Worm (Caenorhabditis elegans): ENCODE data around the gene sre-43.
A peak's percentile ranks its signal among the peaks of the same experiment; 100 is the strongest.

The sre-43 gene

ce11 chrII:13958359-13958758 is 10.5 kb downstream of the sre-43 start:
- TF ChIP-seq sma-9 (GFP tag; optimal IDR thresholded peaks at IDR 0.05) (peak; percentile 10), sma-9 (tag; optimal IDR thresholded peaks at IDR 0.05) (no peak), lsy-2 (tag; optimal IDR thresholded peaks at IDR 0.05) (peak in 1 of 2 experiments; percentile 11), nhr-21 (tag; optimal IDR thresholded peaks at IDR 0.05) (no peak), R02D3.7 (tag; optimal IDR thresholded peaks at IDR 0.05) (no peak), unc-55 (GFP tag; optimal IDR thresholded peaks at IDR 0.05) (no peak), zag-1 (tag; optimal IDR thresholded peaks at IDR 0.05) (no peak), nhr-12 (tag; optimal IDR thresholded peaks at IDR 0.05) (no peak), ama-1 (optimal IDR thresholded peaks at IDR 0.05) (no peak), sma-3 (GFP tag; optimal IDR thresholded peaks at IDR 0.05) (no peak), F13H6.1 (tag; optimal IDR thresholded peaks at IDR 0.05) (no peak), unc-62 (GFP tag; optimal IDR thresholded peaks at IDR 0.05) (no peak), ceh-16 (tag; optimal IDR thresholded peaks at IDR 0.05) (no peak), unc-39 (tag; optimal IDR thresholded peaks at IDR 0.05) (no peak), nhr-23 (tag; optimal IDR thresholded peaks at IDR 0.05) (no peak), nhr-10 (tag; optimal IDR thresholded peaks at IDR 0.05) (no peak), mab-5 (tag; optimal IDR thresholded peaks at IDR 0.05) (no peak), ztf-1 (GFP tag; conservative IDR thresholded peaks at IDR 0.05) (no peak)

ce11 chrII:13957437-13957836 is 11.4 kb downstream of the sre-43 start, which contains the start of gene zip-3:
Gene zip-3 (minus strand): TSS chrII:13957457.
- TF ChIP-seq gmeb-1 (tag; optimal IDR thresholded peaks at IDR 0.05) (peak; percentile 3), sma-9 (GFP tag; optimal IDR thresholded peaks at IDR 0.05) (peak; percentile 64), sma-9 (tag; optimal IDR thresholded peaks at IDR 0.05) (no peak), unc-39 (tag; optimal IDR thresholded peaks at IDR 0.05) (no peak), ceh-16 (tag; optimal IDR thresholded peaks at IDR 0.05) (no peak)

- peak; percentile 20 for TF ChIP-seq sma-9 (GFP tag; optimal IDR thresholded peaks at IDR 0.05)
- no peak for TF ChIP-seq sma-9 (tag; optimal IDR thresholded peaks at IDR 0.05)
- peak; percentile 38 for TF ChIP-seq gmeb-1 (tag; optimal IDR thresholded peaks at IDR 0.05)
- peak; percentile 29 for TF ChIP-seq crh-2 (tag; optimal IDR thresholded peaks at IDR 0.05)
- no peak for TF ChIP-seq sem-4 (tag; optimal IDR thresholded peaks at IDR 0.05)
- TF ChIP-seq nhr-129 (tag; optimal IDR thresholded peaks at IDR 0.05): peak; percentile 8
- peak; percentile 59 for TF ChIP-seq fos-1 (tag; optimal IDR thresholded peaks at IDR 0.05)
- TF ChIP-seq lin-39 (tag; optimal IDR thresholded peaks at IDR 0.05): no peak
Observed at ce11 chrII:13956529-13956928, 12.3 kb downstream of the sre-43 start.

- TF ChIP-seq F13H6.1 (tag; optimal IDR thresholded peaks at IDR 0.05) (no peak), ztf-1 (GFP tag; conservative IDR thresholded peaks at IDR 0.05) (no peak), C34F6.9 (tag; optimal IDR thresholded peaks at IDR 0.05) (no peak), blmp-1 (tag; optimal IDR thresholded peaks at IDR 0.05; ENCODE audit: insufficient read depth) (peak; percentile 1), mab-5 (tag; optimal IDR thresholded peaks at IDR 0.05) (no peak), Y55F3AM.14 (GFP tag; optimal IDR thresholded peaks at IDR 0.05) (no peak), lin-39 (tag; optimal IDR thresholded peaks at IDR 0.05) (no peak), snpc-4 (tag; optimal IDR thresholded peaks at IDR 0.05) (no peak), lin-13 (GFP tag; optimal IDR thresholded peaks at IDR 0.05) (no peak), ztf-11 (tag; optimal IDR thresholded peaks at IDR 0.05) (no peak), ama-1 (optimal IDR thresholded peaks at IDR 0.05) (no peak), sma-9 (GFP tag; optimal IDR thresholded peaks at IDR 0.05) (peak; percentile 3), sma-9 (tag; optimal IDR thresholded peaks at IDR 0.05) (no peak), lsy-2 (tag; optimal IDR thresholded peaks at IDR 0.05) (peak in 1 of 2 experiments; percentile 57), nhr-77 (tag; optimal IDR thresholded peaks at IDR 0.05) (no peak), sem-4 (tag; optimal IDR thresholded peaks at IDR 0.05) (no peak), fos-1 (tag; optimal IDR thresholded peaks at IDR 0.05) (peak; percentile 55), gmeb-1 (tag; optimal IDR thresholded peaks at IDR 0.05) (no peak), ZK546.5 (tag; optimal IDR thresholded peaks at IDR 0.05) (no peak), nhr-237 (tag; optimal IDR thresholded peaks at IDR 0.05) (no peak), mdl-1 (tag; optimal IDR thresholded peaks at IDR 0.05) (no peak)
Observed at ce11 chrII:13954979-13955378, 13.9 kb downstream of the sre-43 start.

- TF ChIP-seq sma-3 (GFP tag; optimal IDR thresholded peaks at IDR 0.05): peak; percentile 62
- peak; percentile 74 for TF ChIP-seq sma-9 (GFP tag; optimal IDR thresholded peaks at IDR 0.05)
- no peak for TF ChIP-seq sma-9 (tag; optimal IDR thresholded peaks at IDR 0.05)
- no peak for TF ChIP-seq lin-11 (tag; optimal IDR thresholded peaks at IDR 0.05)
- TF ChIP-seq elt-1 (tag; optimal IDR thresholded peaks at IDR 0.05): no peak
- TF ChIP-seq lin-13 (GFP tag; optimal IDR thresholded peaks at IDR 0.05): no peak
- TF ChIP-seq mbf-1 (tag; optimal IDR thresholded peaks at IDR 0.05): no peak
- no peak for TF ChIP-seq nhr-237 (tag; optimal IDR thresholded peaks at IDR 0.05)
- no peak for TF ChIP-seq zag-1 (tag; optimal IDR thresholded peaks at IDR 0.05)
- TF ChIP-seq ztf-1 (GFP tag; conservative IDR thresholded peaks at IDR 0.05): no peak
- TF ChIP-seq mdl-1 (tag; optimal IDR thresholded peaks at IDR 0.05): no peak
- peak; percentile 54 for TF ChIP-seq nhr-25 (tag; optimal IDR thresholded peaks at IDR 0.05)
- TF ChIP-seq R02D3.7 (tag; optimal IDR thresholded peaks at IDR 0.05): no peak
- TF ChIP-seq gmeb-1 (tag; optimal IDR thresholded peaks at IDR 0.05): peak; percentile 48
- TF ChIP-seq ceh-16 (tag; optimal IDR thresholded peaks at IDR 0.05): no peak
- no peak for TF ChIP-seq nhr-21 (tag; optimal IDR thresholded peaks at IDR 0.05)
- peak; percentile 100 for TF ChIP-seq nhr-129 (tag; optimal IDR thresholded peaks at IDR 0.05)
- TF ChIP-seq C34F6.9 (tag; optimal IDR thresholded peaks at IDR 0.05): peak; percentile 27
- no peak for TF ChIP-seq nhr-11 (tag; optimal IDR thresholded peaks at IDR 0.05)
- no peak for TF ChIP-seq nhr-77 (tag; optimal IDR thresholded peaks at IDR 0.05)
- TF ChIP-seq nhr-10 (tag; optimal IDR thresholded peaks at IDR 0.05): no peak
- no peak for TF ChIP-seq nhr-6 (tag; optimal IDR thresholded peaks at IDR 0.05)
- TF ChIP-seq F13H6.1 (tag; optimal IDR thresholded peaks at IDR 0.05): peak; percentile 29
- TF ChIP-seq nhr-12 (tag; optimal IDR thresholded peaks at IDR 0.05): no peak
- peak in 1 of 2 experiments; percentile 57 for TF ChIP-seq lsy-2 (tag; optimal IDR thresholded peaks at IDR 0.05)
- no peak for TF ChIP-seq sem-4 (tag; optimal IDR thresholded peaks at IDR 0.05)
- TF ChIP-seq mab-5 (tag; optimal IDR thresholded peaks at IDR 0.05): no peak
- TF ChIP-seq dmd-4 (tag; optimal IDR thresholded peaks at IDR 0.05): no peak
Observed at ce11 chrII:13954077-13954476, 14.8 kb downstream of the sre-43 start.
